Fruit fly (Drosophila melanogaster) Kc167 (cell line): ENCODE data around the gene CG10333.

Experiments used
- Myc ChIP-seq: fragments of >200 bp; optimal IDR thresholded peaks from 2 replicates; lab custom pipeline; 2017; ENCODE audit warnings: missing external identifiers
- Sin3A ChIP-seq: fragments of >200 bp; optimal IDR thresholded peaks from 2 replicates; lab custom pipeline; 2018; ENCODE audit warnings: missing external identifiers
- h ChIP-seq: fragments of >200 bp; optimal IDR thresholded peaks from 3 replicates; lab custom pipeline; 2018; ENCODE audit warnings: missing external identifiers
- insv ChIP-seq: fragments of >200 bp; optimal IDR thresholded peaks from 3 replicates; lab custom pipeline; 2018; ENCODE audit warnings: missing external identifiers
- psq ChIP-seq: fragments of >200 bp; optimal IDR thresholded peaks from 2 replicates; lab custom pipeline; 2017; ENCODE audit warnings: missing external identifiers
- ttk ChIP-seq: sonication (Bioruptor generic); optimal IDR thresholded peaks from 2 replicates; lab custom pipeline; 2017; ENCODE audit warnings: missing external identifiers

dm6 chr2L:18656691-18657237 lies 50.1 kb downstream of the CG10333 start:
- no peak for TF ChIP-seq psq (lab: Kevin White, UChicago)
- TF ChIP-seq insv (lab: Kevin White, UChicago), result no peak
- no peak for TF ChIP-seq ttk (lab: Kevin White, UChicago)
- no peak for TF ChIP-seq h (lab: Kevin White, UChicago)
- no peak for TF ChIP-seq Sin3A
- no peak for TF ChIP-seq Myc (lab: Kevin White, UChicago)
